Worm (Caenorhabditis elegans) whole organism, L4 larva: ENCODE data around the gene ergi-3.

Source experiments
- R02D3.7 ChIP-seq: fragments of 150-350 bp; sonication (generic microtip); optimal IDR thresholded peaks from 3 replicates; lab custom pipeline; 2014; ENCODE audit warnings: missing biosample characterization, missing genetic modification characterization
- T20F7.1 ChIP-seq: fragments of 200-800 bp; sonication (Bioruptor generic); optimal IDR thresholded peaks from 2 replicates; lab custom pipeline; 2018; ENCODE audit warnings: mild to moderate bottlenecking, missing genetic modification characterization, missing compliant biosample characterization
- Y105C5A.15 ChIP-seq: fragments of 200-800 bp; sonication (Bioruptor generic); IDR thresholded peaks from 2 replicates; pipeline ENCODE4 v1.3.6; 2022; ENCODE audit warnings: missing genetic modification characterization, missing compliant biosample characterization
- Y5F2A.4 ChIP-seq: fragments of 200-800 bp; sonication (Bioruptor generic); optimal IDR thresholded peaks from 2 replicates; lab custom pipeline; 2018; ENCODE audit warnings: mild to moderate bottlenecking, missing genetic modification characterization, missing compliant biosample characterization
- Y75B8A.6 ChIP-seq: fragments of 200-800 bp; sonication (Bioruptor generic); IDR thresholded peaks from 2 replicates; pipeline ENCODE4 v1.3.6; 2022; ENCODE audit warnings: missing genetic modification reagents, missing genetic modification characterization, missing compliant biosample characterization
- ZK337.2 ChIP-seq: fragments of 200-800 bp; sonication (Bioruptor generic); IDR thresholded peaks from 2 replicates; pipeline ENCODE4 v1.3.6; 2022; ENCODE audit warnings: missing genetic modification reagents, missing genetic modification characterization, missing compliant biosample characterization
- ZK546.5 ChIP-seq, 2 experiments: sonication (generic microtip); optimal IDR thresholded peaks; 2 replicates each; lab custom pipeline; 2017; ENCODE audit warnings: missing biosample characterization in 2 of 2, missing genetic modification characterization in 2 of 2
- aha-1 ChIP-seq: fragments of 150-350 bp; peaks from one replicate; lab custom pipeline; 2014; ENCODE audit warnings: missing biosample characterization, missing genetic modification characterization
- aly-2 ChIP-seq: sonication (generic microtip); optimal IDR thresholded peaks from 2 replicates; lab custom pipeline; 2018; ENCODE audit warnings: missing biosample characterization, missing genetic modification characterization
- attf-4 ChIP-seq: sonication (generic microtip); optimal IDR thresholded peaks from 3 replicates; lab custom pipeline; 2017; ENCODE audit warnings: missing biosample characterization, missing genetic modification characterization
- ceh-20 ChIP-seq: fragments of 200-800 bp; sonication (Bioruptor generic); IDR thresholded peaks from 2 replicates; pipeline ENCODE4 v1.3.6; 2022; ENCODE audit warnings: missing genetic modification reagents, missing genetic modification characterization, missing compliant biosample characterization
- ceh-28 ChIP-seq: fragments of 150-350 bp; optimal IDR thresholded peaks from 2 replicates; lab custom pipeline; 2014; ENCODE audit warnings: missing biosample characterization, missing genetic modification reagents, missing genetic modification characterization
- ceh-82 ChIP-seq: sonication (generic microtip); optimal IDR thresholded peaks from 2 replicates; lab custom pipeline; 2017; ENCODE audit warnings: missing biosample characterization, missing genetic modification characterization
- ces-1 ChIP-seq: fragments of 150-350 bp; sonication (generic microtip); optimal IDR thresholded peaks from 4 replicates; lab custom pipeline; 2014; ENCODE audit warnings: missing biosample characterization, missing genetic modification reagents, missing genetic modification characterization
- daf-12 ChIP-seq: fragments of 150-350 bp; optimal IDR thresholded peaks from 2 replicates; lab custom pipeline; 2014; ENCODE audit warnings: missing biosample characterization, missing genetic modification reagents, missing genetic modification characterization
- daf-19 ChIP-seq: fragments of 200-800 bp; sonication (Bioruptor generic); conservative IDR thresholded peaks from 2 replicates; pipeline ENCODE4 v1.3.6; 2022; ENCODE audit warnings: missing genetic modification characterization, missing compliant biosample characterization
- daf-8 ChIP-seq: fragments of 200-800 bp; sonication (Bioruptor generic); IDR thresholded peaks from 2 replicates; pipeline ENCODE4 v1.3.6; 2022; ENCODE audit warnings: missing genetic modification characterization, missing compliant biosample characterization
- dmd-6 ChIP-seq: fragments of 200-800 bp; sonication (Bioruptor generic); IDR thresholded peaks from 2 replicates; pipeline ENCODE4 v1.3.6; 2022; ENCODE audit warnings: missing genetic modification reagents, missing genetic modification characterization, missing compliant biosample characterization
- dpl-1 ChIP-seq: fragments of 150-350 bp; optimal IDR thresholded peaks from 2 replicates; lab custom pipeline; 2014; ENCODE audit warnings: missing biosample characterization, missing genetic modification reagents, missing genetic modification characterization
- duxl-1 ChIP-seq: sonication (generic microtip); optimal IDR thresholded peaks from 2 replicates; lab custom pipeline; 2016; ENCODE audit warnings: mild to moderate bottlenecking, missing genetic modification characterization, moderate library complexity, missing compliant biosample characterization; ENCODE audit not compliant: poor library complexity
- dve-1 ChIP-seq: sonication (generic microtip); optimal IDR thresholded peaks from 2 replicates; lab custom pipeline; 2017; ENCODE audit warnings: antibody characterized with exemption, mild to moderate bottlenecking, missing genetic modification characterization, missing compliant biosample characterization; ENCODE audit not compliant: insufficient read depth
- fos-1 ChIP-seq: fragments of 150-350 bp; optimal IDR thresholded peaks from 2 replicates; lab custom pipeline; 2014; ENCODE audit warnings: missing biosample characterization, missing genetic modification characterization
- hlh-11 ChIP-seq: fragments of 200-800 bp; sonication (Bioruptor generic); optimal IDR thresholded peaks from 2 replicates; lab custom pipeline; 2018; ENCODE audit warnings: mild to moderate bottlenecking, missing genetic modification characterization, missing compliant biosample characterization
- hlh-30 ChIP-seq: sonication (generic microtip); optimal IDR thresholded peaks from 2 replicates; lab custom pipeline; 2017; ENCODE audit warnings: antibody characterized with exemption, mild to moderate bottlenecking, missing genetic modification characterization, missing compliant biosample characterization; ENCODE audit not compliant: insufficient read depth
- lim-7 ChIP-seq: fragments of 200-800 bp; sonication (Bioruptor generic); IDR thresholded peaks from 2 replicates; pipeline ENCODE4 v1.3.6; 2022; ENCODE audit warnings: missing genetic modification characterization, missing compliant biosample characterization
- lin-13 ChIP-seq: fragments of 150-350 bp; optimal IDR thresholded peaks from 2 replicates; lab custom pipeline; 2014; ENCODE audit warnings: missing biosample characterization, missing genetic modification reagents, missing genetic modification characterization
- lin-38 ChIP-seq: fragments of 200-800 bp; sonication (Bioruptor generic); IDR thresholded peaks from 2 replicates; pipeline ENCODE4 v1.3.6; 2022; ENCODE audit warnings: missing genetic modification reagents, missing genetic modification characterization, missing compliant biosample characterization
- lin-39 ChIP-seq: fragments of 150-350 bp; optimal IDR thresholded peaks from 2 replicates; lab custom pipeline; 2014; ENCODE audit warnings: missing biosample characterization, missing genetic modification reagents, missing genetic modification characterization
- madf-5 ChIP-seq, 2 experiments: fragments of 200-800 bp; sonication (Bioruptor generic); IDR thresholded peaks; 2 replicates each; pipeline ENCODE4 v1.3.6; 2022; ENCODE audit warnings: missing compliant biosample characterization in 2 of 2, missing genetic modification characterization in 2 of 2
- mxl-2 ChIP-seq: fragments of 200-800 bp; sonication (Bioruptor generic); conservative IDR thresholded peaks from 2 replicates; pipeline ENCODE4 v1.3.6; 2022; ENCODE audit warnings: missing genetic modification reagents, missing genetic modification characterization, missing compliant biosample characterization
- mxl-3 ChIP-seq: fragments of 200-800 bp; sonication (Bioruptor generic); optimal IDR thresholded peaks from 2 replicates; lab custom pipeline; 2018; ENCODE audit warnings: mild to moderate bottlenecking, missing genetic modification characterization, missing compliant biosample characterization
- nhr-102 ChIP-seq: sonication (generic microtip); optimal IDR thresholded peaks from 2 replicates; lab custom pipeline; 2016; ENCODE audit warnings: mild to moderate bottlenecking, missing genetic modification characterization, moderate library complexity, missing compliant biosample characterization
- nhr-11 ChIP-seq: fragments of 150-350 bp; optimal IDR thresholded peaks from 2 replicates; lab custom pipeline; 2014; ENCODE audit warnings: missing biosample characterization, missing genetic modification characterization
- nhr-41 ChIP-seq: fragments of 200-800 bp; sonication (Bioruptor generic); IDR thresholded peaks from 2 replicates; pipeline ENCODE4 v1.3.6; 2022; ENCODE audit warnings: missing genetic modification reagents, missing genetic modification characterization, missing compliant biosample characterization
- nhr-6 ChIP-seq: fragments of 150-350 bp; optimal IDR thresholded peaks from 2 replicates; lab custom pipeline; 2014; ENCODE audit warnings: missing biosample characterization, missing genetic modification characterization
- nhr-76 ChIP-seq: fragments of 150-350 bp; optimal IDR thresholded peaks from 2 replicates; lab custom pipeline; 2014; ENCODE audit warnings: missing biosample characterization, missing genetic modification characterization
- pha-4 ChIP-seq, 2 experiments: fragments of 150-350 bp in 1 of 2; fragments of 200-800 bp in 1 of 2; sonication (Bioruptor generic) in 1 of 2; IDR thresholded peaks in 1 of 2; optimal IDR thresholded peaks in 1 of 2; 2 replicates each; pipeline versions ENCODE4 v1.3.6 to Lab custom; 2014 to 2022; ENCODE audit warnings: missing genetic modification characterization in 2 of 2, missing genetic modification reagents in 2 of 2, missing biosample characterization in 1 of 2, missing compliant biosample characterization in 1 of 2
- php-3 ChIP-seq: fragments of 200-800 bp; sonication (Bioruptor generic); IDR thresholded peaks from 2 replicates; pipeline ENCODE4 v1.3.6; 2022; ENCODE audit warnings: missing genetic modification reagents, missing genetic modification characterization, missing compliant biosample characterization
- pqm-1 ChIP-seq: sonication (generic microtip); optimal IDR thresholded peaks from 2 replicates; lab custom pipeline; 2017; ENCODE audit warnings: missing biosample characterization, missing genetic modification characterization
- saeg-2 ChIP-seq: fragments of 200-800 bp; sonication (Bioruptor generic); IDR thresholded peaks from 2 replicates; pipeline ENCODE4 v1.3.6; 2022; ENCODE audit warnings: missing genetic modification reagents, missing genetic modification characterization, missing compliant biosample characterization
- sdz-12 ChIP-seq: fragments of 200-800 bp; sonication (Bioruptor generic); optimal IDR thresholded peaks from 2 replicates; lab custom pipeline; 2018; ENCODE audit warnings: mild to moderate bottlenecking, missing genetic modification characterization, missing compliant biosample characterization
- set-16 ChIP-seq: fragments of 200-800 bp; sonication (Bioruptor generic); IDR thresholded peaks from 2 replicates; pipeline ENCODE4 v1.3.6; 2022; ENCODE audit warnings: missing genetic modification reagents, missing genetic modification characterization, missing compliant biosample characterization
- skn-1 ChIP-seq: fragments of 150-350 bp; optimal IDR thresholded peaks from 2 replicates; lab custom pipeline; 2014; ENCODE audit warnings: missing biosample characterization, missing genetic modification characterization
- snpc-1.2 ChIP-seq: fragments of 200-800 bp; sonication (Bioruptor generic); IDR thresholded peaks from 2 replicates; pipeline ENCODE4 v1.3.6; 2022; ENCODE audit warnings: missing genetic modification reagents, missing genetic modification characterization, missing compliant biosample characterization
- snpc-4 ChIP-seq: fragments of 150-350 bp; optimal IDR thresholded peaks from 2 replicates; lab custom pipeline; 2014; ENCODE audit warnings: missing biosample characterization, missing genetic modification characterization
- spr-1 ChIP-seq: sonication (generic microtip); optimal IDR thresholded peaks from 2 replicates; lab custom pipeline; 2016; ENCODE audit warnings: mild to moderate bottlenecking, missing genetic modification characterization, missing compliant biosample characterization
- unc-130 ChIP-seq: sonication (generic microtip); optimal IDR thresholded peaks from 2 replicates; lab custom pipeline; 2016; ENCODE audit warnings: missing genetic modification reagents, missing genetic modification characterization, missing compliant biosample characterization
- zag-1 ChIP-seq: fragments of 150-350 bp; optimal IDR thresholded peaks from 2 replicates; lab custom pipeline; 2014; ENCODE audit warnings: missing biosample characterization, missing genetic modification characterization
- zfp-2 ChIP-seq: sonication (generic microtip); optimal IDR thresholded peaks from 2 replicates; lab custom pipeline; 2016; ENCODE audit warnings: mild to moderate bottlenecking, missing genetic modification characterization, missing compliant biosample characterization
- zfp-3 ChIP-seq: fragments of 200-800 bp; sonication (Bioruptor generic); conservative IDR thresholded peaks from 2 replicates; pipeline ENCODE4 v1.3.6; 2022; ENCODE audit warnings: missing genetic modification reagents, missing genetic modification characterization, missing compliant biosample characterization
- zip-2 ChIP-seq: fragments of 150-350 bp; optimal IDR thresholded peaks from 2 replicates; lab custom pipeline; 2014; ENCODE audit warnings: missing biosample characterization, missing genetic modification characterization
- ztf-7 ChIP-seq: fragments of 150-350 bp; optimal IDR thresholded peaks from 2 replicates; lab custom pipeline; 2014; ENCODE audit warnings: missing biosample characterization, missing genetic modification characterization

ergi-3 gene

ce11 chrX:15619273-15619672, 2.7 kb upstream of the ergi-3 start (continued):
- TF ChIP-seq pha-4 (GFP tag; IDR thresholded peaks at IDR 0.05; lab: Robert Waterston, UW) = peak; percentile 68; the same call in 1 of the 2 replicates
- TF ChIP-seq pha-4 (tag; optimal IDR thresholded peaks at IDR 0.05; lab: Kevin White, UChicago) = no peak
- no peak for TF ChIP-seq set-16 (GFP tag; lab: Robert Waterston, UW)
- no peak for TF ChIP-seq mxl-2 (GFP tag; lab: Robert Waterston, UW)
- no peak for TF ChIP-seq saeg-2 (GFP tag; lab: Robert Waterston, UW)
- TF ChIP-seq nhr-41 (GFP tag; lab: Robert Waterston, UW) = no peak
- no peak for TF ChIP-seq aha-1 (tag; lab: Kevin White, UChicago)
- no peak for TF ChIP-seq sdz-12
- no peak for TF ChIP-seq ceh-82 (tag; lab: Kevin White, UChicago)
- no peak for TF ChIP-seq snpc-4 (tag; lab: Kevin White, UChicago)
- no peak for TF ChIP-seq Y75B8A.6 (GFP tag; lab: Robert Waterston, UW)
- no peak for TF ChIP-seq zag-1 (tag; lab: Kevin White, UChicago)
- TF ChIP-seq lin-38 (GFP tag; lab: Robert Waterston, UW) = peak; percentile 46
- no peak for TF ChIP-seq daf-19
- TF ChIP-seq php-3 (GFP tag; lab: Robert Waterston, UW) = no peak
- no peak for TF ChIP-seq zip-2
- TF ChIP-seq nhr-76 (tag; lab: Kevin White, UChicago) = no peak
- peak; percentile 48 for TF ChIP-seq hlh-30
- no peak for TF ChIP-seq pqm-1 (tag; lab: Kevin White, UChicago)
- no peak for TF ChIP-seq unc-130 (GFP tag; lab: Kevin White, UChicago)
- TF ChIP-seq daf-12 (tag; lab: Kevin White, UChicago) = no peak
- TF ChIP-seq R02D3.7 = no peak
- TF ChIP-seq hlh-11 = peak; percentile 32
- TF ChIP-seq spr-1 (tag; lab: Kevin White, UChicago) = no peak
- TF ChIP-seq lim-7 (GFP tag; lab: Robert Waterston, UW) = no peak
- TF ChIP-seq nhr-102 (tag; lab: Kevin White, UChicago) = no peak
- no peak for TF ChIP-seq Y5F2A.4 (GFP tag; lab: Kevin White, UChicago)
- TF ChIP-seq mxl-3 = no peak
- TF ChIP-seq dmd-6 = peak; percentile 52
- TF ChIP-seq ceh-20 (GFP tag; lab: Robert Waterston, UW) = 0 out of 2 replicates have a peak, but pooled peaks have one; percentile 33
- no peak for TF ChIP-seq ZK337.2 (GFP tag; lab: Robert Waterston, UW)
- TF ChIP-seq dve-1 = peak; percentile 72
- TF ChIP-seq ces-1 (GFP tag; lab: Kevin White, UChicago) = no peak
- TF ChIP-seq snpc-1.2 (GFP tag; lab: Robert Waterston, UW) = peak; percentile 68
- peak; percentile 49 for TF ChIP-seq duxl-1 (tag; lab: Kevin White, UChicago)
- TF ChIP-seq nhr-11 (tag; lab: Kevin White, UChicago) = no peak
- 0 out of 2 replicates have a peak, but pooled peaks have one; percentile 48 for TF ChIP-seq Y105C5A.15 (GFP tag; lab: Robert Waterston, UW)
- TF ChIP-seq ZK546.5 (tag; optimal IDR thresholded peaks at IDR 0.05; lab: Kevin White, UChicago) = no peak
- TF ChIP-seq skn-1 (tag; lab: Kevin White, UChicago) = no peak
- TF ChIP-seq lin-39 (tag; lab: Kevin White, UChicago) = no peak
- TF ChIP-seq T20F7.1 (GFP tag; lab: Kevin White, UChicago) = no peak
- TF ChIP-seq dpl-1 (GFP tag; lab: Kevin White, UChicago) = no peak
- TF ChIP-seq ceh-28 = no peak
- TF ChIP-seq ztf-7 (tag; lab: Kevin White, UChicago) = no peak
- TF ChIP-seq zfp-3 = 0 out of 2 replicates have a peak, but pooled peaks have one; percentile 48
- TF ChIP-seq nhr-6 = no peak
- TF ChIP-seq daf-8 (GFP tag; lab: Robert Waterston, UW) = no peak
- peak; percentile 17 for TF ChIP-seq lin-13 (GFP tag; lab: Kevin White, UChicago)
- no peak for TF ChIP-seq zfp-2 (tag; lab: Kevin White, UChicago)
- no peak for TF ChIP-seq fos-1 (tag; lab: Kevin White, UChicago)
- no peak for TF ChIP-seq aly-2 (tag; lab: Kevin White, UChicago)
- TF ChIP-seq attf-4 (tag; lab: Kevin White, UChicago) = no peak
- TF ChIP-seq madf-5 (GFP tag; IDR thresholded peaks at IDR 0.05; lab: Robert Waterston, UW) = no peak
